Worm (Caenorhabditis elegans) whole organism, young adult: ENCODE data around the gene cah-3.

Experiments used
- D2030.7 ChIP-seq: fragments of 200-800 bp; sonication (Bioruptor generic); IDR thresholded peaks from 2 replicates; pipeline ENCODE4 v1.3.6; 2022; ENCODE audit warnings: missing genetic modification reagents, missing genetic modification characterization, missing compliant biosample characterization
- F33H1.4 ChIP-seq: fragments of 200-800 bp; sonication (Bioruptor generic); IDR thresholded peaks from 2 replicates; pipeline ENCODE4 v1.3.6; 2022; ENCODE audit warnings: missing genetic modification reagents, missing genetic modification characterization, missing compliant biosample characterization
- K12H6.12 ChIP-seq: fragments of 200-800 bp; sonication (Bioruptor generic); optimal IDR thresholded peaks from 2 replicates; lab custom pipeline; 2018; ENCODE audit warnings: mild to moderate bottlenecking, missing genetic modification characterization, missing compliant biosample characterization
- bed-2 ChIP-seq: fragments of 200-800 bp; sonication (Bioruptor generic); IDR thresholded peaks from 2 replicates; pipeline ENCODE4 v1.3.6; 2022; ENCODE audit warnings: missing genetic modification reagents, missing genetic modification characterization, missing compliant biosample characterization
- ceh-40 ChIP-seq: fragments of 200-800 bp; sonication (Bioruptor generic); IDR thresholded peaks from 2 replicates; pipeline ENCODE4 v1.3.6; 2022; ENCODE audit warnings: missing genetic modification characterization, missing compliant biosample characterization
- mcd-1 ChIP-seq: fragments of 200-800 bp; sonication (Bioruptor generic); IDR thresholded peaks from 2 replicates; pipeline ENCODE4 v1.3.6; 2022; ENCODE audit warnings: missing genetic modification reagents, missing genetic modification characterization, missing compliant biosample characterization
- xnd-1 ChIP-seq: sonication (generic microtip); optimal IDR thresholded peaks from 2 replicates; lab custom pipeline; 2016; ENCODE audit warnings: missing genotype, missing genetic modification reagents, missing genetic modification characterization, missing compliant biosample characterization
- ztf-22 ChIP-seq: fragments of 200-800 bp; sonication (Bioruptor generic); optimal IDR thresholded peaks from 2 replicates; lab custom pipeline; 2018; ENCODE audit warnings: mild to moderate bottlenecking, missing genetic modification characterization, moderate library complexity, missing compliant biosample characterization

DNA sequence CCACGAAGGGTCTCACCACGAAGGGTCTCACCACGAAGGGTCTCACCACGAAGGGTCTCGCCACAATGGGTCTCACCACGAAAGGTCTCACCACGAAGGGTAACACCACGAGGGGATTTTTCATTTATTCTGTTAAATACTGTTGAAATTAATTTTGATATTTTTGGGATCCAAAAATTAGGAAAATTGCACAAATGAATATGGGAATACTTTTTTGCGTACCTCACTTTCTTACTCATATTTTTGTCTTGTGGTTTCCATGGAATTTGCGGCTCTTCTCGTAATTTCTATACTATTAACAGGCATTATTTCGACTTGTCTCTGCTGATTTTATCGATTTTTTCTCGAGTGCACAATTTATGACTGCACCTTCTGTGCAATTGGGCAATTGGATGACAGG lies 18.1 kb downstream of the cah-3 start, which contains the start of gene T25D1.3:
- no peak for TF ChIP-seq xnd-1 (tag; lab: Kevin White, UChicago)
- TF ChIP-seq ceh-40 (GFP tag; lab: Robert Waterston, UW) = no peak
- no peak for TF ChIP-seq ztf-22 (GFP tag; lab: Kevin White, UChicago)
- TF ChIP-seq F33H1.4 = no peak
- no peak for TF ChIP-seq K12H6.12 (tag; lab: Kevin White, UChicago)
- TF ChIP-seq bed-2 = no peak
- no peak for TF ChIP-seq D2030.7 (GFP tag; lab: Robert Waterston, UW)
- TF ChIP-seq mcd-1 (GFP tag; lab: Robert Waterston, UW) = no peak
